Worm (Caenorhabditis elegans) whole organism, dauer: Measurements from ENCODE around the gene cept-1.

Source experiments
- unc-62 ChIP-seq: sonication (generic microtip); optimal IDR thresholded peaks from 2 replicates; lab custom pipeline; 2017; ENCODE audit warnings: missing biosample characterization, missing genetic modification reagents, missing genetic modification characterization

cept-1 gene

ce11 chrX:12761778-12762177, at the start of gene cept-1:
Gene cept-1, plus strand, starts transcription at chrX:12762078.
- TF ChIP-seq unc-62, result no peak

ce11 chrX:12712353-12712752, 49.5 kb upstream of the cept-1 start, which contains the start of gene rgs-2:
Gene rgs-2, plus strand, starts transcription at chrX:12712653.
- no peak for TF ChIP-seq unc-62

- no peak for TF ChIP-seq unc-62
These were observed 48.9 kb upstream of the cept-1 start for ce11 chrX:12713014-12713413.

ce11 chrX:12721429-12721828, 40.4 kb upstream of the cept-1 start:
- no peak for TF ChIP-seq unc-62

ce11 chrX:12726129-12726528, 35.7 kb upstream of the cept-1 start:
- no peak for TF ChIP-seq unc-62

- no peak for TF ChIP-seq unc-62
These were observed 31.8 kb upstream of the cept-1 start for ce11 chrX:12730075-12730474.

- TF ChIP-seq unc-62, result no peak
These were observed 30.6 kb upstream of the cept-1 start, which contains the start of gene pgp-12 for ce11 chrX:12731188-12731857. Gene pgp-12, plus strand, starts transcription at chrX:12731807.

- TF ChIP-seq unc-62, result no peak
These were observed 23.4 kb upstream of the cept-1 start, which contains the start of gene pgp-13 for ce11 chrX:12738454-12738853. Gene pgp-13, plus strand, starts transcription at chrX:12738754.

- no peak for TF ChIP-seq unc-62
These were observed 12.2 kb upstream of the cept-1 start, which contains the start of gene pgp-14 for ce11 chrX:12749530-12750240. Gene pgp-14, minus strand, starts transcription at chrX:12749580.

ce11 chrX:12750805-12751204, 11.1 kb upstream of the cept-1 start:
- TF ChIP-seq unc-62, result no peak

- TF ChIP-seq unc-62, result no peak
These were observed 7.8 kb upstream of the cept-1 start for ce11 chrX:12754043-12754442.

ce11 chrX:12755021-12755420, 6.9 kb upstream of the cept-1 start:
- TF ChIP-seq unc-62, result no peak

ce11 chrX:12759010-12759409, 2.9 kb upstream of the cept-1 start:
- TF ChIP-seq unc-62, result no peak

ce11 chrX:12759642-12760041, 2.2 kb upstream of the cept-1 start:
- TF ChIP-seq unc-62, result no peak

- no peak for TF ChIP-seq unc-62
These were observed 543 bp upstream of the cept-1 start for ce11 chrX:12761295-12761775.

- TF ChIP-seq unc-62, result no peak
These were observed 2.1 kb downstream of the cept-1 start for ce11 chrX:12764009-12764408.

ce11 chrX:12769697-12770096, 7.8 kb downstream of the cept-1 start, which contains the start of gene ilc-17.1:
Gene ilc-17.1, minus strand, starts transcription at chrX:12769797.
- no peak for TF ChIP-seq unc-62

- no peak for TF ChIP-seq unc-62
These were observed 18.8 kb downstream of the cept-1 start for ce11 chrX:12780674-12781073.
